Fruit fly (Drosophila melanogaster): ENCODE data around the gene Grx3.
A peak's percentile ranks its signal among the peaks of the same experiment; 100 is the strongest.

Grx3 gene

dm6 chr2L:13368940-13369339, 2.7 kb downstream of the Grx3 start, which contains the start of gene CG31855 (continued):
- TF ChIP-seq HLH54F (GFP tag; optimal IDR thresholded peaks at IDR 0.05) (peak; percentile 74), emc (GFP tag; optimal IDR thresholded peaks at IDR 0.05) (peak; percentile 3), ems (GFP tag; optimal IDR thresholded peaks at IDR 0.05) (peak; percentile 86), CG12659 (GFP tag; optimal IDR thresholded peaks at IDR 0.05) (peak; percentile 91), CG17802 (tag; optimal IDR thresholded peaks at IDR 0.05) (peak; percentile 42), CG14860 (GFP tag; IDR thresholded peaks at IDR 0.05; ENCODE audit: partially characterized antibody) (no peak), CkIIα-i1 (GFP tag; IDR thresholded peaks at IDR 0.05) (no peak), Scr (GFP tag; IDR thresholded peaks at IDR 0.05; ENCODE audit: partially characterized antibody) (no peak), PHDP (tag; optimal IDR thresholded peaks at IDR 0.05) (peak; percentile 81), cato (GFP tag; optimal IDR thresholded peaks at IDR 0.05; ENCODE audit: borderline replicate concordance) (peak; percentile 47), jigr1 (GFP tag; IDR thresholded peaks at IDR 0.05) (no peak), run (tag; optimal IDR thresholded peaks at IDR 0.05) (peak; percentile 41), CG15011 (GFP tag; optimal IDR thresholded peaks at IDR 0.05) (peak; percentile 46), crol (GFP tag; IDR thresholded peaks at IDR 0.05) (no peak), pan (optimal IDR thresholded peaks at IDR 0.05) (no peak), pan (GFP tag; optimal IDR thresholded peaks at IDR 0.05 in 1 of 2, IDR thresholded peaks at IDR 0.05 in 1 of 2) (peak in 1 of 2 experiments; percentile 88), CG18476 (GFP tag; optimal IDR thresholded peaks at IDR 0.05) (peak; percentile 74), CG3995 (GFP tag; optimal IDR thresholded peaks at IDR 0.05) (peak; percentile 51), CG4617 (GFP tag; optimal IDR thresholded peaks at IDR 0.05; ENCODE audit: borderline replicate concordance) (peak; percentile 90), CG2129 (GFP tag; IDR thresholded peaks at IDR 0.05; ENCODE audit: partially characterized antibody) (no peak), ssp (GFP tag; IDR thresholded peaks at IDR 0.05) (peak; percentile 50), Dp (GFP tag; optimal IDR thresholded peaks at IDR 0.05) (peak; percentile 25), Dip3 (GFP tag; optimal IDR thresholded peaks at IDR 0.05) (peak; percentile 51), ftz-f1 (GFP tag; optimal IDR thresholded peaks at IDR 0.05) (no peak), CG10209 (GFP tag; optimal IDR thresholded peaks at IDR 0.05) (peak; percentile 76), gem (tag; optimal IDR thresholded peaks at IDR 0.05) (peak; percentile 85), fu2 (GFP tag; optimal IDR thresholded peaks at IDR 0.05) (peak; percentile 69), ranshi (GFP tag; IDR thresholded peaks at IDR 0.05) (peak; percentile 80), CG6689 (GFP tag; IDR thresholded peaks at IDR 0.05) (peak; percentile 63), ac (GFP tag; optimal IDR thresholded peaks at IDR 0.05) (no peak), CG13424 (tag; optimal IDR thresholded peaks at IDR 0.05) (peak; percentile 69), row (GFP tag; IDR thresholded peaks at IDR 0.05) (peak; percentile 95), CG15269 (tag; optimal IDR thresholded peaks at IDR 0.05) (peak; percentile 85), Max (GFP tag; optimal IDR thresholded peaks at IDR 0.05) (peak; percentile 81), CG10654 (GFP tag; optimal IDR thresholded peaks at IDR 0.05) (peak; percentile 76), Ets97D (GFP tag; optimal IDR thresholded peaks at IDR 0.05) (peak; percentile 72), CG11398 (GFP tag; optimal IDR thresholded peaks at IDR 0.05) (no peak), luna (GFP tag; optimal IDR thresholded peaks at IDR 0.05) (peak; percentile 16), CG12391 (tag; optimal IDR thresholded peaks at IDR 0.05) (peak; percentile 88), Side (GFP tag; optimal IDR thresholded peaks at IDR 0.05) (peak; percentile 64), CG5245 (GFP tag; optimal IDR thresholded peaks at IDR 0.05) (peak; percentile 79), bbx (GFP tag; IDR thresholded peaks at IDR 0.05; ENCODE audit: partially characterized antibody) (no peak), gt (GFP tag; IDR thresholded peaks at IDR 0.05) (no peak), CG32772 (GFP tag; IDR thresholded peaks at IDR 0.05) (peak; percentile 78), CG17829 (tag; optimal IDR thresholded peaks at IDR 0.05) (peak; percentile 80), CrebB (tag; optimal IDR thresholded peaks at IDR 0.05) (peak; percentile 67), HHEX (GFP tag; optimal IDR thresholded peaks at IDR 0.05) (peak; percentile 77), ara (GFP tag; IDR thresholded peaks at IDR 0.05) (peak; percentile 62; the same call in 1 of the 2 replicates), C15 (GFP tag; IDR thresholded peaks at IDR 0.05) (0 out of 3 replicates have a peak, but pooled peaks have one; percentile 53), kni (GFP tag; optimal IDR thresholded peaks at IDR 0.05) (no peak), D19A (tag; optimal IDR thresholded peaks at IDR 0.05) (peak; percentile 56)
